Worm (Caenorhabditis elegans): ENCODE data around the gene C41C4.9.

DNA sequence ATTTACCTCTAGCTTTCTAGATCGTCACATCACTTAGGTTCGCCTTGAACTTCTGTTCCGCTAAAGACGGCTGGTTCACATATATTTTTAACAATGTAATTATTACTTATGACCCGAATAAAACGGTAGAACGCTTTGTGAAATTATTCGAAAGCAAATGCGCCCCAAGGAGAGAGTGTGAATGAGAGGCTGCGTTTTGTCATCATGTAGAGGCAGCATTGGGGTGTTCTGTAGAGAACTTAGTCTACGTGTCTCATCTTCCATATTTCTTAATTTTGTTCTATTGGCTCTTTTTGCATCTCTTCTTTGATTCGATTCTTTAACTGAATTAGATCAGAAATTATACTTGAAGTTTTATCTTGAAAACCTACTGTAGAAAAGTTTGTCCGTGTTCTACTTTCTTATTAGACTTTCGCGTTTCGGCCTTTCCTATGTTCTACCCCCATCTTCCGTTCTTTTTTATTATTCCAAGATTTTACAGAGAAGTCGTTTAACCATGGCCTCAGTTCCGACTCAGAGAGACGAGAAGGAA lies 30.6 kb downstream of the C41C4.9 start, which contains the start of gene cdc-48.2:
- TF ChIP-seq fos-1 (tag; optimal IDR thresholded peaks at IDR 0.05) (no peak), ceh-82 (tag; optimal IDR thresholded peaks at IDR 0.05) (no peak)

All from whole organism, L3 larva.